Fruit fly (Drosophila melanogaster) whole organism, prepupa: ENCODE data around the gene mtTFB2.

Source experiments
- Blimp-1 ChIP-seq: fragments of 200-800 bp; sonication (Bioruptor generic); optimal IDR thresholded peaks from 3 replicates; lab custom pipeline; 2017; ENCODE audit warnings: missing biosample characterization, missing genetic modification characterization, mild to moderate bottlenecking, moderate library complexity, missing genetic modification reagents
- CG10631 ChIP-seq: fragments of 200-800 bp; sonication (Bioruptor generic); optimal IDR thresholded peaks from 2 replicates; lab custom pipeline; 2016; ENCODE audit warnings: missing biosample characterization, missing genetic modification characterization
- CG10669 ChIP-seq: fragments of 200-800 bp; sonication (Bioruptor generic); optimal IDR thresholded peaks from 3 replicates; lab custom pipeline; 2018; ENCODE audit warnings: missing biosample characterization, mild to moderate bottlenecking, missing genetic modification characterization, moderate library complexity
- CG11294 ChIP-seq: fragments of 200-800 bp; sonication (Bioruptor generic); IDR thresholded peaks from 2 replicates; pipeline ENCODE4 v1.3.6; 2022; ENCODE audit warnings: missing biosample characterization, missing genetic modification characterization
- CG15336 ChIP-seq: fragments of 200-800 bp; sonication (Bioruptor generic); IDR thresholded peaks from 2 replicates; pipeline ENCODE4 v1.3.6; 2022; ENCODE audit warnings: missing biosample characterization, missing genetic modification characterization
- CG32006 ChIP-seq: fragments of 200-800 bp; sonication (Bioruptor generic); optimal IDR thresholded peaks from 3 replicates; lab custom pipeline; 2017; ENCODE audit warnings: missing biosample characterization, mild to moderate bottlenecking, missing genetic modification characterization
- CG3919 ChIP-seq: fragments of 200-800 bp; sonication (Bioruptor generic); optimal IDR thresholded peaks from 3 replicates; lab custom pipeline; 2016; ENCODE audit warnings: missing biosample characterization, missing genetic modification characterization
- CG4318 ChIP-seq: fragments of 200-800 bp; sonication (Bioruptor generic); optimal IDR thresholded peaks from 3 replicates; lab custom pipeline; 2017; ENCODE audit warnings: missing biosample characterization, mild to moderate bottlenecking, missing genetic modification characterization
- CG6276 ChIP-seq: fragments of 200-800 bp; sonication (Bioruptor generic); optimal IDR thresholded peaks from 2 replicates; lab custom pipeline; 2017; ENCODE audit warnings: missing biosample characterization, mild to moderate bottlenecking, missing genetic modification characterization
- CG6792 ChIP-seq: fragments of 200-800 bp; sonication (Bioruptor generic); optimal IDR thresholded peaks from 3 replicates; lab custom pipeline; 2016; ENCODE audit warnings: missing biosample characterization, missing genetic modification characterization
- CG6808 ChIP-seq: fragments of 200-800 bp; sonication (Bioruptor generic); optimal IDR thresholded peaks from 3 replicates; lab custom pipeline; 2017; ENCODE audit warnings: missing biosample characterization, missing genetic modification characterization, mild to moderate bottlenecking, moderate library complexity, missing genetic modification reagents
- CG6854 ChIP-seq: fragments of 200-800 bp; sonication (Bioruptor generic); optimal IDR thresholded peaks from 2 replicates; lab custom pipeline; 2017; ENCODE audit warnings: missing biosample characterization, mild to moderate bottlenecking, missing genetic modification characterization
- CG7368 ChIP-seq: fragments of 200-800 bp; sonication (Bioruptor generic); optimal IDR thresholded peaks from 3 replicates; lab custom pipeline; 2016; ENCODE audit warnings: missing biosample characterization, missing genetic modification characterization
- CG8119 ChIP-seq: fragments of 200-800 bp; sonication (Bioruptor generic); IDR thresholded peaks from 3 replicates; pipeline ENCODE4 v1.3.6; 2022; ENCODE audit warnings: missing biosample characterization, missing genetic modification characterization
- CG8319 ChIP-seq: fragments of 200-800 bp; sonication (Bioruptor generic); optimal IDR thresholded peaks from 3 replicates; lab custom pipeline; 2016; ENCODE audit warnings: missing biosample characterization, missing genetic modification characterization
- CG8632 ChIP-seq: fragments of 200-800 bp; sonication (Bioruptor generic); optimal IDR thresholded peaks from 3 replicates; lab custom pipeline; 2016; ENCODE audit warnings: missing biosample characterization, missing genetic modification characterization
- Eip78C ChIP-seq: fragments of 200-800 bp; sonication (Bioruptor generic); peaks from one replicate; lab custom pipeline; 2016; ENCODE audit warnings: missing biosample characterization, missing genetic modification characterization
- Eip93F ChIP-seq: fragments of 200-800 bp; sonication (Bioruptor generic); optimal IDR thresholded peaks from 2 replicates; lab custom pipeline; 2016; ENCODE audit warnings: missing biosample characterization, mild to moderate bottlenecking, missing genetic modification characterization
- Ets21C ChIP-seq: fragments of 200-800 bp; sonication (Bioruptor generic); optimal IDR thresholded peaks from 3 replicates; lab custom pipeline; 2016; ENCODE audit warnings: missing biosample characterization, missing genetic modification characterization
- Ets96B ChIP-seq: fragments of 200-800 bp; optimal IDR thresholded peaks from 2 replicates; lab custom pipeline; 2019; ENCODE audit warnings: missing biosample characterization, mild to moderate bottlenecking, missing genetic modification characterization, moderate library complexity
- Gug ChIP-seq: fragments of 200-800 bp; sonication (Bioruptor generic); IDR thresholded peaks from 2 replicates; pipeline ENCODE4 v1.3.6; 2022; ENCODE audit warnings: missing biosample characterization, missing genetic modification characterization
- Hr38 ChIP-seq: sonication (Bioruptor generic); optimal IDR thresholded peaks from 2 replicates; lab custom pipeline; 2016; ENCODE audit warnings: missing biosample characterization, missing genetic modification characterization
- Hr39 ChIP-seq: fragments of 200-800 bp; sonication (Bioruptor generic); optimal IDR thresholded peaks from 2 replicates; lab custom pipeline; 2016; ENCODE audit warnings: missing biosample characterization, missing genetic modification characterization
- Hr4 ChIP-seq: fragments of 200-800 bp; sonication (Bioruptor generic); optimal IDR thresholded peaks from 3 replicates; lab custom pipeline; 2016; ENCODE audit warnings: missing biosample characterization, missing genetic modification characterization
- Lpt ChIP-seq: fragments of 200-800 bp; sonication (Bioruptor generic); optimal IDR thresholded peaks from 3 replicates; lab custom pipeline; 2016; ENCODE audit warnings: missing biosample characterization, missing genetic modification characterization
- Met ChIP-seq: fragments of 200-800 bp; sonication (Bioruptor generic); optimal IDR thresholded peaks from 3 replicates; lab custom pipeline; 2016; ENCODE audit warnings: missing biosample characterization, missing genetic modification characterization
- OdsH ChIP-seq: fragments of 200-800 bp; sonication (Bioruptor generic); optimal IDR thresholded peaks from 3 replicates; lab custom pipeline; 2016; ENCODE audit warnings: missing biosample characterization, missing genetic modification characterization
- Smox ChIP-seq: fragments of 200-800 bp; sonication (Bioruptor generic); optimal IDR thresholded peaks from 3 replicates; lab custom pipeline; 2016; ENCODE audit warnings: missing biosample characterization, missing genetic modification characterization
- Sox102F ChIP-seq: fragments of 200-800 bp; sonication (Bioruptor generic); optimal IDR thresholded peaks from 2 replicates; lab custom pipeline; 2016; ENCODE audit warnings: missing biosample characterization, mild to moderate bottlenecking, missing genetic modification characterization
- Sox14 ChIP-seq: fragments of 200-800 bp; sonication (Bioruptor generic); optimal IDR thresholded peaks from 3 replicates; lab custom pipeline; 2016; ENCODE audit warnings: missing biosample characterization, missing genetic modification characterization
- acj6 ChIP-seq: fragments of 200-800 bp; sonication (Bioruptor generic); optimal IDR thresholded peaks from 3 replicates; lab custom pipeline; 2016; ENCODE audit warnings: missing biosample characterization, missing genetic modification characterization
- dsx ChIP-seq: fragments of 200-800 bp; optimal IDR thresholded peaks from 3 replicates; lab custom pipeline; 2019; ENCODE audit warnings: missing biosample characterization, mild to moderate bottlenecking, missing genetic modification characterization, moderate library complexity; ENCODE audit not compliant: poor library complexity, severe bottlenecking
- eg ChIP-seq: fragments of 200-800 bp; sonication (Bioruptor generic); IDR thresholded peaks from 3 replicates; pipeline ENCODE4 v1.3.6; 2022; ENCODE audit warnings: missing biosample characterization, missing genetic modification characterization
- esn ChIP-seq: fragments of 200-800 bp; sonication (Bioruptor generic); optimal IDR thresholded peaks from 2 replicates; lab custom pipeline; 2016; ENCODE audit warnings: missing biosample characterization, mild to moderate bottlenecking, missing genetic modification characterization, moderate library complexity
- fd59A ChIP-seq: fragments of 200-800 bp; sonication (Bioruptor generic); optimal IDR thresholded peaks from 2 replicates; lab custom pipeline; 2017; ENCODE audit warnings: missing biosample characterization, mild to moderate bottlenecking, missing genetic modification characterization, missing genetic modification reagents
- fd85E ChIP-seq: fragments of 200-800 bp; sonication (Bioruptor generic); optimal IDR thresholded peaks from 3 replicates; lab custom pipeline; 2016; ENCODE audit warnings: missing biosample characterization, missing genetic modification characterization
- fkh ChIP-seq: fragments of 200-800 bp; sonication (Bioruptor generic); optimal IDR thresholded peaks from 3 replicates; lab custom pipeline; 2017; ENCODE audit warnings: missing biosample characterization, mild to moderate bottlenecking, missing genetic modification characterization, moderate library complexity
- lz ChIP-seq: fragments of 200-800 bp; sonication (Bioruptor generic); optimal IDR thresholded peaks from 3 replicates; lab custom pipeline; 2016; ENCODE audit warnings: missing biosample characterization, missing genetic modification characterization
- pdm3 ChIP-seq: fragments of 200-800 bp; sonication (Bioruptor generic); optimal IDR thresholded peaks from 3 replicates; lab custom pipeline; 2016; ENCODE audit warnings: missing biosample characterization, missing genetic modification characterization
- salr ChIP-seq, 2 experiments: fragments of 200-800 bp; sonication (Bioruptor generic); optimal IDR thresholded peaks; 3 replicates each; lab custom pipeline; 2016 to 2018; ENCODE audit warnings: missing biosample characterization in 2 of 2, missing genetic modification characterization in 2 of 2, mild to moderate bottlenecking in 1 of 2
- spab ChIP-seq: fragments of 200-800 bp; sonication (Bioruptor generic); optimal IDR thresholded peaks from 2 replicates; lab custom pipeline; 2017; ENCODE audit warnings: missing biosample characterization, mild to moderate bottlenecking, missing genetic modification characterization, missing genetic modification reagents
- ss ChIP-seq, 2 experiments: fragments of 200-800 bp; sonication (Bioruptor generic); optimal IDR thresholded peaks; 2 replicates in 1 of 2; 3 replicates in 1 of 2; lab custom pipeline; 2017 to 2018; ENCODE audit warnings: mild to moderate bottlenecking in 2 of 2, missing biosample characterization in 2 of 2, missing genetic modification characterization in 2 of 2, moderate library complexity in 1 of 2
- topi ChIP-seq: fragments of 200-800 bp; sonication (Bioruptor generic); optimal IDR thresholded peaks from 3 replicates; lab custom pipeline; 2016; ENCODE audit warnings: missing biosample characterization, missing genetic modification characterization
- vri ChIP-seq: fragments of 200-800 bp; sonication (Bioruptor generic); optimal IDR thresholded peaks from 3 replicates; lab custom pipeline; 2016; ENCODE audit warnings: missing biosample characterization, mild to moderate bottlenecking, missing genetic modification characterization

The mtTFB2 gene

dm6 chr3R:10048035-10048774 lies 2.8 kb downstream of the mtTFB2 start (continued):
- TF ChIP-seq CG6808 (GFP tag; lab: Kevin White, UChicago), result peak; percentile 39
- TF ChIP-seq CG7368 (GFP tag; lab: Kevin White, UChicago), result peak; percentile 29
- no peak for TF ChIP-seq CG4318 (GFP tag; lab: Kevin White, UChicago)
- TF ChIP-seq OdsH (GFP tag; lab: Kevin White, UChicago), result peak; percentile 75
- TF ChIP-seq CG32006 (GFP tag; lab: Kevin White, UChicago), result peak; percentile 87
- TF ChIP-seq fd85E (GFP tag; lab: Kevin White, UChicago), result no peak
- TF ChIP-seq Smox, result no peak
- TF ChIP-seq Sox14 (GFP tag; lab: Kevin White, UChicago), result peak; percentile 72
- no peak for TF ChIP-seq CG11294 (GFP tag; lab: Robert Waterston, UW)
- TF ChIP-seq CG6792 (GFP tag; lab: Kevin White, UChicago), result peak; percentile 71

- TF ChIP-seq CG8119 (GFP tag; lab: Robert Waterston, UW) (no peak), CG4318 (GFP tag; lab: Kevin White, UChicago) (no peak), Hr39 (no peak), CG10669 (GFP tag; lab: Kevin White, UChicago) (no peak), lz (no peak), CG6854 (GFP tag; lab: Kevin White, UChicago) (no peak)
Measured at dm6 chr3R:10048775-10048841, 3.2 kb downstream of the mtTFB2 start, which contains the start of gene CG12811. CG12811 (minus strand) TSS chr3R:10048797.

dm6 chr3R:10048842-10049527 lies 3.6 kb downstream of the mtTFB2 start, which contains the start of gene ohgt:
ohgt (plus strand) TSS chr3R:10049199.
- TF ChIP-seq CG11294 (GFP tag; lab: Robert Waterston, UW) (no peak), esn (GFP tag; lab: Kevin White, UChicago) (peak; percentile 49), Hr39 (peak; percentile 41), vri (GFP tag; lab: Kevin White, UChicago) (no peak), Met (GFP tag; lab: Kevin White, UChicago) (no peak), Lpt (no peak), Hr4 (GFP tag; lab: Kevin White, UChicago) (peak; percentile 59), CG7368 (GFP tag; lab: Kevin White, UChicago) (no peak), Blimp-1 (GFP tag; lab: Kevin White, UChicago) (no peak), CG8119 (GFP tag; lab: Robert Waterston, UW) (no peak; the same call in 2 of the 3 replicates), CG32006 (GFP tag; lab: Kevin White, UChicago) (no peak), pdm3 (GFP tag; lab: Kevin White, UChicago) (no peak), OdsH (GFP tag; lab: Kevin White, UChicago) (no peak), Gug (no peak), Eip78C (peak; percentile 84), CG6808 (GFP tag; lab: Kevin White, UChicago) (peak; percentile 98), CG8632 (no peak), fkh (peak; percentile 24), CG8319 (GFP tag; lab: Kevin White, UChicago) (no peak), CG10631 (peak; percentile 31), Ets96B (tag; lab: Kevin White, UChicago) (no peak), CG4318 (GFP tag; lab: Kevin White, UChicago) (no peak), Hr38 (no peak), ss (GFP tag; optimal IDR thresholded peaks at IDR 0.05; lab: Kevin White, UChicago) (no peak), Sox102F (no peak), CG10669 (GFP tag; lab: Kevin White, UChicago) (peak; percentile 33), acj6 (peak; percentile 43), spab (GFP tag; lab: Kevin White, UChicago) (no peak), topi (peak; percentile 29), dsx (GFP tag; lab: Kevin White, UChicago) (peak; percentile 21), salr (GFP tag; optimal IDR thresholded peaks at IDR 0.05; lab: Kevin White, UChicago) (no peak), CG6792 (GFP tag; lab: Kevin White, UChicago) (no peak), CG15336 (GFP tag; lab: Robert Waterston, UW) (0 out of 2 replicates have a peak, but pooled peaks have one; percentile 38), CG6276 (GFP tag; lab: Kevin White, UChicago) (no peak), Ets21C (no peak), fd85E (GFP tag; lab: Kevin White, UChicago) (no peak), Eip93F (GFP tag; lab: Kevin White, UChicago) (no peak), CG3919 (GFP tag; lab: Kevin White, UChicago) (no peak), eg (no peak), fd59A (peak; percentile 3)
